Fruit fly (Drosophila melanogaster) whole organism, adult: ENCODE results near the gene GluRS-m.

Experiments
- CG11617 ChIP-seq: fragments of 200-800 bp; sonication (Bioruptor generic); optimal IDR thresholded peaks from 2 replicates; lab custom pipeline; 2017; ENCODE audit warnings: mild to moderate bottlenecking, missing biosample characterization, missing genetic modification reagents, missing genetic modification characterization
- CG1620 ChIP-seq: fragments of 200-800 bp; sonication (Bioruptor generic); optimal IDR thresholded peaks from 2 replicates; lab custom pipeline; 2016; ENCODE audit warnings: missing biosample characterization, missing genetic modification characterization
- CG33017 ChIP-seq: fragments of 200-800 bp; sonication (Bioruptor generic); optimal IDR thresholded peaks from 2 replicates; lab custom pipeline; 2018; ENCODE audit warnings: missing biosample characterization, mild to moderate bottlenecking, missing genetic modification characterization, moderate library complexity
- CG5204 ChIP-seq: fragments of 200-800 bp; sonication (Bioruptor generic); optimal IDR thresholded peaks from 2 replicates; lab custom pipeline; 2016; ENCODE audit warnings: missing biosample characterization, missing genetic modification characterization
- CG7045 ChIP-seq: fragments of 200-800 bp; sonication (Bioruptor generic); optimal IDR thresholded peaks from 2 replicates; lab custom pipeline; 2017; ENCODE audit warnings: missing biosample characterization, mild to moderate bottlenecking, missing genetic modification characterization
- Clk ChIP-seq: fragments of 200-800 bp; sonication (Bioruptor generic); optimal IDR thresholded peaks from 2 replicates; lab custom pipeline; 2017; ENCODE audit warnings: missing biosample characterization, missing genetic modification characterization
- Hr96 ChIP-seq: fragments of 200-800 bp; sonication (Bioruptor generic); optimal IDR thresholded peaks from 2 replicates; lab custom pipeline; 2016; ENCODE audit warnings: missing biosample characterization, missing genetic modification characterization
- bab1 ChIP-seq: fragments of 200-800 bp; sonication (Bioruptor generic); optimal IDR thresholded peaks from 3 replicates; lab custom pipeline; 2019; ENCODE audit warnings: missing biosample characterization, mild to moderate bottlenecking, missing genetic modification characterization, moderate library complexity
- cnc ChIP-seq, 2 experiments: fragments of >200 bp; optimal IDR thresholded peaks; 2 replicates each; lab custom pipeline; 2017
- kay ChIP-seq: fragments of 200-800 bp; sonication (Bioruptor generic); peaks from one replicate; lab custom pipeline; 2016; ENCODE audit warnings: missing biosample characterization, missing genetic modification characterization, borderline replicate concordance
- tj ChIP-seq: fragments of 200-800 bp; sonication (Bioruptor generic); optimal IDR thresholded peaks from 3 replicates; lab custom pipeline; 2017; ENCODE audit warnings: missing biosample characterization, mild to moderate bottlenecking, missing genetic modification characterization, moderate library complexity
- toe ChIP-seq: fragments of 200-800 bp; sonication (Bioruptor generic); optimal IDR thresholded peaks from 2 replicates; lab custom pipeline; 2016; ENCODE audit warnings: missing biosample characterization, missing genetic modification characterization

- TF ChIP-seq Clk (GFP tag; lab: Kevin White, UChicago) (no peak), kay (GFP tag; lab: Kevin White, UChicago) (no peak), tj (no peak), CG11617 (no peak), bab1 (GFP tag; lab: Kevin White, UChicago) (peak; percentile 35), CG5204 (no peak), CG33017 (peak; percentile 12), Hr96 (GFP tag; lab: Kevin White, UChicago) (peak; percentile 83), toe (GFP tag; lab: Kevin White, UChicago) (no peak), cnc (optimal IDR thresholded peaks at IDR 0.05; lab: Kevin White, UChicago) (no peak), CG1620 (GFP tag; lab: Kevin White, UChicago) (no peak), CG7045 (no peak)
These were observed 5.4 kb downstream of the GluRS-m start, which contains the start of gene fax for dm6 chr3L:16411566-16411965.
